Fruit fly (Drosophila melanogaster): ENCODE data around the gene sgll.

Gene sgll

DNA sequence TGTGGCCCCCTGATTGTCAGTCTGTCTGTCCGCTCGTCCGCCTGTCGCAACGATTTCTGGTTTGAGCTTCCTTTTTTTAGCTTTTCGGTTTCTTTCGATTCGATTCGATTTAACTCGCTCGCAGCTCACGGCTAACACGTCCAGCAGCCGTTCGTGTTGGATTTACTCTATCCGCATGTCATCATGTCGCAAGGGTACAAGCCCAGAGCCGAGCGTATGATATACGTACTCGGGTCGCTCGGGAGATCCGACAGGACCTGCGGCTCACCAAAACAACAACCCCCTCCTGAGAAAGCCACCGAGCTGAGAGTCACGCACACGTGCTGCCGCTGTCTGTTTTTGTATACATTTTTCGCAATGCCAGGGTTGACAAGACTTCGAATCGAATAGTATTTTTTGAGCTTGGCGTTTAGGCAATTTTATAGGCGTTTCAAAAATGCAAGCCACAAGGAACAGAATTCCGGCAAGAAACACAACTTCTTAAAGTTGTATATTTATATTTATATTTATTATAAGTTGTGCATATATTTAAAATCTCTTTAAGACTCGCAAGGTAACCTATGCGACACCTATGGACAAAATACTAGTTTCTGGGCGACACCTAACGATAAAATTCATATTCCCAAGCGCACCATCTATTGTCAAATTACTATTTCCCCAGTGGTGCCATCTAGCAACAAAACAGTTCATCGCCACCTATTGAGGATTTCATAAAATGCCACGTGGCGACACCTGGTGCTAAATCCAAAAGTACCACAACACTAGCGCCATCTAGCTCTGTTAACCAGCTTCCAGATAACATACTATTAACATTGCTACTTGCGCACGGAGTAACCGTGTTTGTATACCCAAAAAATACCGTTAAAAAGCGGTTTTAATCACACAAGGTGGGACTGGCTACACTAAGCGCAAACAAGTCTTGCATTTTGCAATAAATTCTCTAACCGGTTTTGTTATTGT is at the start of gene sgll, which contains the start of gene CG2993:
TSS of gene sgll (plus strand) at position 871 of the 960 bp plus-strand sequence.
TSS of gene CG2993 (minus strand) at position 353 of the 960 bp plus-strand sequence.
- no peak for TF ChIP-seq pan (optimal IDR thresholded peaks at IDR 0.05)
- peak; percentile 27 for TF ChIP-seq CG8478 (optimal IDR thresholded peaks at IDR 0.05)
- no peak for TF ChIP-seq psq (optimal IDR thresholded peaks at IDR 0.05)
- TF ChIP-seq Dll (optimal IDR thresholded peaks at IDR 0.05): peak; percentile 73
- no peak for TF ChIP-seq usp (GFP tag; optimal IDR thresholded peaks at IDR 0.05)

DNA sequence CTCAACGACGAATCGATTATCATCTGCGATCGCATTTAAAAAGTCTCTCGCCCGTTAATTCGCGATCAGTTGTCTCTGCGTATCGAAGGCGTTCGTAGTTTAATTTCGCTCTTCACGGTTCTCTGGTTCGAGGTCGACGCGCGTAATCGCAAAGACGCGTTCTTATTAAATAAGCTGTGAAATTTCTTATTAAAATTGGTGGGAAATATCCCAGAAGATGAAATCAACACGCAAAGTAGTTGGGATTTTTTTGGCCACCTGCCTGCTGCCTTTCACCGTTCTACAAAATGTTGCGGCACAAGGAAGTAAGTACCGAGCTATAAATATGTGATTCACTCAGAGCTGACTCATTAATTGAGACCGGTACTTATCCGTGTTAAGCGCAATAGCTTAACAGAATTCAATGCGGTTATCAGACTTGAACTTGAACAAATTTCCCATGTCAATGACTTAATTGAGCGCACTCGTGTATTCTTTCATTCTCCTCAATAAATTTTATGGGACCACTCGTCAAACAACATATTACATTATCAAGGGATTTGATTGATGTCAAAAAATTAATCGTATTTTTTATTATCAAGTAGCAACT is 49.3 kb upstream of the sgll start:
- no peak for TF ChIP-seq CG8478 (optimal IDR thresholded peaks at IDR 0.05)
- no peak for TF ChIP-seq pan (optimal IDR thresholded peaks at IDR 0.05)
- TF ChIP-seq EcR (GFP tag; optimal IDR thresholded peaks at IDR 0.05): no peak

DNA sequence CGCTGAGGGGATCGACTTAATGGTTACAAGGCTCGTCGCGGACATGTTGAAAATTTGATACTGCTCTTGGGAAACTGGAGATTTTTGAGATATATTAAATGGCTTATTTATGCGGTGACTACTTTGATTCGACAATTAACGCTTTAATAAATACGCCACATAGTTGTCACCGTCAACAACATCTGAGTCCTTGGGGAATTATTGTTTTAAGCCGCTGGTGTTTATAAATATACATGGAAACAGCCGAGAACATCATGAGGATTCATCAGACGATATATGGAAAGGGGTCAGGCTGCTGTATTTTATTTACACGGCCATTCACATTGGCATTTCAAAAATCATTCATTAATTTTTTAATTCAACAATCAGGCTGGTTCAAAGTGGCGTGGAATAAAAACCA is 38.7 kb upstream of the sgll start, which contains the start of gene CG11286:
TSS of gene CG11286 (minus strand) at position 101 of the 400 bp plus-strand sequence.
- no peak for TF ChIP-seq psq (optimal IDR thresholded peaks at IDR 0.05)
- TF ChIP-seq usp (GFP tag; optimal IDR thresholded peaks at IDR 0.05): no peak
- no peak for TF ChIP-seq EcR (GFP tag; optimal IDR thresholded peaks at IDR 0.05)
- no peak for TF ChIP-seq Dll (optimal IDR thresholded peaks at IDR 0.05)
- no peak for TF ChIP-seq CG8478 (optimal IDR thresholded peaks at IDR 0.05)
- no peak for TF ChIP-seq pan (optimal IDR thresholded peaks at IDR 0.05)

DNA sequence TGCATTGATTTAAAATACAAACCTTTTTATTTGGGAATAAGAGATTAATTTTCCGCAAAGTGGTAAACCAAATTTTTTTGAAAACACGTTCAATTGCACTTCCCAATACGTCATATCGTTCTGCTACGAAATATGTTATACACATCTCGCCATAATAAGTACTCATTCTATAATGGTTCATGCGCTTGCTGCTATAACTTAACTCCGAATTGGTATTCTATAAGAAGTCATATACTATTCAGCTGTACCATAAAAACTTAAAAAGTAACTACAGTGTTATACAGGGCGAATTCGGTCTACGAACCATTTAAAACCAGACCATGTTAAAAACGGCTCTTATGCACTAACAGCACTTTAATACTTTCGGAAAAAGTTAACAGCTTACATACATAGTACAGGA is 30.7 kb upstream of the sgll start:
- TF ChIP-seq CG8478 (optimal IDR thresholded peaks at IDR 0.05) (no peak), usp (GFP tag; optimal IDR thresholded peaks at IDR 0.05) (no peak)

DNA sequence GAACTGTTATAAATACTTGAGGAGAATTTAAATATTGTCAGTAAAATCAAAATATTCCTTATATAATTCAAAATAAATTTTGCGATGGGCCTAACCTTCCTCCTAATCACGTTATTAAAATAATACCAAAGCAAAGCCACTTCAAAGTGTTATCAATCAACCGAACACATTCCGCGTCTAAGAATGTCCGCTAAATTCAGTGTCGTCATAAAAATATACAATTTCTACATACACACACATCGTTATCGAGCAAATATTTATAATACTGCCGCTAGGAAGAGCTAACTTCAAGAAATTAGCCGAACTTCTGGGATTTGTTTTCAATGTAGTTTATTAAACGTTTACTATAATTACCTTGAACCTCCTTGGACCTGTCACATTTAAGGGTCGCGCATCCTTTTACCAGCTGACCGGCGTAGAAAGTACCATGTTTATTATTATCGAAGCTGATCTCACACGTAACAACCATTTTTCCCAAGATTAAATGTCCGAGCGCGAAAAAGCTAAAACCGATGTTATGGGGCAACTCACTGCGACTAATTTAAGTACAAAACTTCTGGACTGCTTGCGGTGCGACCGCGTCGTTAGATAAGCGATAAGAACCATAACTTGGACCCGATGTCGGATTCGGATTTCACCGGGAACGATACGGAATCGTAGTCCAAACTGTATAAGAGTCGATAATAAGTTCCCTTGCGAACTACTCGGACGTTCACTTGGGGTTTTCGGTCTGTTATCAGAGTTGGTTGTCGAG is 27.2 kb upstream of the sgll start, which contains the start of gene CG18747:
TSS of gene CG18747 (minus strand) at position 514 of the 754 bp plus-strand sequence.
- no peak for TF ChIP-seq Dll (optimal IDR thresholded peaks at IDR 0.05)
- no peak for TF ChIP-seq EcR (GFP tag; optimal IDR thresholded peaks at IDR 0.05)

DNA sequence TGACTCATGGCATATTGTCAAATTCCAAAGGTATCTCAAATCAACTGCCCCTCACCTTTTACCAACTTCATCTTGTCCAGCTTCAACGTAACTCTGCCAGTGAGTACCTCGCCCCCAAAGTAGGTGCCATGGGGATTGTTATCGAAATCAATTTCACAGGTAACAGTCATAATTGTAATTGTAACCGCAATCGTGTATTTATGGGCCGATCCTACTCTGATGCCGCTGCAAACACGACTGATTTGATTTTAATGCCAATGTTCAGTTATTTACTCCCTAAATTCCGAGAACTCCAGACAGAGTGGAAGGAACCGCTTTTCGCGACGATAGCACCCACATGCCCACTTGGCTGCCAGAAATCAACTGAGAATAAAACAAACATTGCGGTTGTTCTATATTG is 24.5 kb upstream of the sgll start, which contains the start of gene CG18745:
TSS of gene CG18745 (minus strand) at position 336 of the 400 bp plus-strand sequence.
- TF ChIP-seq Dll (optimal IDR thresholded peaks at IDR 0.05): no peak
- no peak for TF ChIP-seq EcR (GFP tag; optimal IDR thresholded peaks at IDR 0.05)
- TF ChIP-seq pan (optimal IDR thresholded peaks at IDR 0.05): no peak
- no peak for TF ChIP-seq psq (optimal IDR thresholded peaks at IDR 0.05)
- no peak for TF ChIP-seq CG8478 (optimal IDR thresholded peaks at IDR 0.05)
- TF ChIP-seq usp (GFP tag; optimal IDR thresholded peaks at IDR 0.05): no peak

DNA sequence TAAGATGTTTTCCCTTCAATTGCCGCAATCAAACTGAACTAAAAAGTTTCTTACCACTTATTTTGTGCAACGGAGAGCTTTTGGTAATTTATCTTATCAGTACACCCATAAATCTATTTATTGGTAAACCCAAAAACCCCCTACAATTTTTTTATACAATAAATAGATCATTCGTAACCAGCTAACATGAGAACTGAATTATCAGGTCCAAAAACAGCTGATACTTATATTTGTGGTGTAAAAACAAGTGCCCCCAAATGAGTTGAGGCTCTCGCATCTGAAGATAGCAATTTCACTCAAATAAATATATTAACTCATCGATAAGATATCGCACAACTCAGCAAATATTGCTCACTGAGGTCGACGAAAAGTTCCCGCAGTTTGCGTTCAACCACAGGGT is 22.4 kb upstream of the sgll start, which contains the start of gene CG18748:
TSS of gene CG18748 (minus strand) at position 25 of the 400 bp plus-strand sequence.
- no peak for TF ChIP-seq usp (GFP tag; optimal IDR thresholded peaks at IDR 0.05)
- TF ChIP-seq Dll (optimal IDR thresholded peaks at IDR 0.05): no peak
- no peak for TF ChIP-seq CG8478 (optimal IDR thresholded peaks at IDR 0.05)
- no peak for TF ChIP-seq EcR (GFP tag; optimal IDR thresholded peaks at IDR 0.05)
- TF ChIP-seq pan (optimal IDR thresholded peaks at IDR 0.05): no peak
- TF ChIP-seq psq (optimal IDR thresholded peaks at IDR 0.05): no peak

DNA sequence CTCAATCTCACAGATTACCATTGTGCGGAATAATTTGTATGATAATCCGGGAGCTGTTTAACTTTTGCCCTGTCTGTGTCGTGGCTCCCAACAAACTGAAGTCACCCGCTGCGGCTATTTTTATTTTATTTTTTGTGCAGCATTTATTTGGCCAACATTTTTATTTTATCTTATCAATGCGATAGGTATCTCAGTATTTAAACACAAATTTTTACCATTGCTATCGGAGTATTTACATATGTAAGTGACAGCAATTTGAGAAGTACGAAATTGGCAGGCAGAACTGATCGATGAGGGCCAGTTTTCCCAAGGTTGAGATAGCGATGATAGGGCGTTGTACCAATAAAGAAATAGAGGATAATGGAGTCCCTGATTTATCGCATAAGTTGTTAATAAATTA is 20.2 kb upstream of the sgll start, which contains the start of gene CG18746:
TSS of gene CG18746 (minus strand) at position 101 of the 400 bp plus-strand sequence.
- TF ChIP-seq usp (GFP tag; optimal IDR thresholded peaks at IDR 0.05) (no peak), CG8478 (optimal IDR thresholded peaks at IDR 0.05) (no peak), Dll (optimal IDR thresholded peaks at IDR 0.05) (no peak), EcR (GFP tag; optimal IDR thresholded peaks at IDR 0.05) (no peak), pan (optimal IDR thresholded peaks at IDR 0.05) (no peak), psq (optimal IDR thresholded peaks at IDR 0.05) (no peak)

DNA sequence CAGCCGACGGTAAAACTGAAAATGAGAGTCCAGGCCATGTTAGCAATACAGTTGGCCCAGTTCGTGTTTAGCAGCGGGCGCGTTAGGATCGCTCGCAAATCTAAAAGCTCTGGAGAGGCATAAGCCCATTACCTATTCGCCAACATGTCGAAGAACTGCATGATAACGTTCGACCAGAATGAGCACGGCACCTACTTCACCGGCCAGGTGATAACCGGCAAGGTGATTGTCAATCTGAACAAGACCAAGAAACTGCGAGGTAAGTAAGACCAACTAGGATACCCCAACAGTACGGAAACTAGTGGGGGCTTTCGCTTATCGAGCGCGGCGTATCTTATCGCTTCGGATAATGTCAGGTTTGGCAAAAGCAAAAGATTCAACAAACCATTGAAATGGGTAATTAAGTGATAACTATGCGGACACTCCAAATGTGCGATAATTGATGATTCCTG is 19.7 kb upstream of the sgll start, which contains the start of gene CG10086:
TSS of gene CG10086 (plus strand) at position 51 of the 452 bp plus-strand sequence.
- TF ChIP-seq CG8478 (optimal IDR thresholded peaks at IDR 0.05) (no peak), EcR (GFP tag; optimal IDR thresholded peaks at IDR 0.05) (no peak), Dll (optimal IDR thresholded peaks at IDR 0.05) (no peak), psq (optimal IDR thresholded peaks at IDR 0.05) (no peak), usp (GFP tag; optimal IDR thresholded peaks at IDR 0.05) (no peak), pan (optimal IDR thresholded peaks at IDR 0.05) (no peak)

DNA sequence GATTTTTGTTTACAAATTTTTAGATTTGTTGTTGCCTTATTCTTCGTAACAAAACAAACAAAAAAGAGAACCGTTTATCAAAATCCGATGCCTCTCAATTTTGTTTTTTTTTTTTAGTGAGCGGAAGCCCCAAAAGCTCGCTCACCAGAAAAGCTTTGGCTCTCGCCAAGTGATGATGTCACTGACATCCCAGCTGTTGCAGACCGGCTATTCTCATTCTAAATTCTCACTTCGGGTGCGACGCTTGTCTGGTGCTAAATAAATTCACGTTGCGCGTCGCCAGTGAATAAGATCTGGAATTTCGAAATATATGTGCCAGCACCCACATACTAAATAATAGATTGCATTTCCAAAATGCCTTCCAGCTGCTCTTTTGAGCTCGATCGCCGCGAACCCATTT is 16.5 kb upstream of the sgll start, which contains the start of gene CG2641:
TSS of gene CG2641 (plus strand) at position 215 of the 400 bp plus-strand sequence.
- TF ChIP-seq EcR (GFP tag; optimal IDR thresholded peaks at IDR 0.05) (no peak), Dll (optimal IDR thresholded peaks at IDR 0.05) (peak; percentile 7)

DNA sequence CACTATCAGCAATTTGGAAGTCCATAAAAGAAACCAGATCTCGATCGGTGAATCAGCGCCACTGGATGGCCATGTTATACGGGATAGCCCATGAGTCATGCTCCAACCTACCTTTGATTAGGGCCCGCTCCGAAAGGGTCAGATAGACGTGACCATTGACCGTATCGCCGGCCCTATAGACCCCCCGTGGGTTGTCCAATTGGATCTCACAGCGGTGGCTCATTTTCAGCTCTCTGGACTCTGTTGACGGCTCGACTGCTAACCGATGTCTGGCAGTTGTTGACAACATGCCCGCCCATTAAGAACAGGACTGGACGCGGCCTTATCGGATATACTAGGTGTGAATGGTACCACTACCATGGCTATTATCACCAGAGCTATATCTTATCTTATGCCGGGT is 11.8 kb upstream of the sgll start, which contains the start of gene CG18744:
TSS of gene CG18744 (minus strand) at position 247 of the 400 bp plus-strand sequence.
- TF ChIP-seq usp (GFP tag; optimal IDR thresholded peaks at IDR 0.05): no peak
- no peak for TF ChIP-seq pan (optimal IDR thresholded peaks at IDR 0.05)
- TF ChIP-seq CG8478 (optimal IDR thresholded peaks at IDR 0.05): no peak
- TF ChIP-seq Dll (optimal IDR thresholded peaks at IDR 0.05): no peak
- no peak for TF ChIP-seq EcR (GFP tag; optimal IDR thresholded peaks at IDR 0.05)
- no peak for TF ChIP-seq psq (optimal IDR thresholded peaks at IDR 0.05)

Measured in whole organism.